Worm (Caenorhabditis elegans): Measurements from ENCODE around the gene C55A6.4.

Gene C55A6.4

ce11 chrV:11536667-11537066 lies 19.0 kb upstream of the C55A6.4 start:
- TF ChIP-seq hmg-1.2 (GFP tag; IDR thresholded peaks at IDR 0.05) (no peak), B0019.2 (GFP tag; conservative IDR thresholded peaks at IDR 0.05) (no peak), athp-1 (tag; optimal IDR thresholded peaks at IDR 0.05) (no peak), pha-4 (tag; optimal IDR thresholded peaks at IDR 0.05) (no peak), B0261.1 (tag; optimal IDR thresholded peaks at IDR 0.05) (no peak)

ce11 chrV:11535504-11536062 lies 17.9 kb upstream of the C55A6.4 start:
- TF ChIP-seq hmg-1.2 (GFP tag; IDR thresholded peaks at IDR 0.05) (peak; percentile 16; the same call in 1 of the 2 replicates), nfya-2 (GFP tag; IDR thresholded peaks at IDR 0.05) (no peak), ztf-26 (tag; optimal IDR thresholded peaks at IDR 0.05) (peak; percentile 47), zfh-2 (GFP tag; conservative IDR thresholded peaks at IDR 0.05) (0 out of 2 replicates have a peak, but pooled peaks have one; percentile 22), nhr-80 (tag; optimal IDR thresholded peaks at IDR 0.05) (peak; percentile 86), Y53G8AR.9 (GFP tag; conservative IDR thresholded peaks at IDR 0.05) (peak; percentile 55), lin-35 (GFP tag; optimal IDR thresholded peaks at IDR 0.05) (peak in 1 of 3 experiments; percentile 47), B0336.3 (GFP tag; IDR thresholded peaks at IDR 0.05) (peak; percentile 9; the same call in 1 of the 2 replicates), dox-1 (GFP tag; IDR thresholded peaks at IDR 0.05) (peak; percentile 33; the same call in 1 of the 2 replicates), tbp1 (GFP tag; optimal IDR thresholded peaks at IDR 0.05) (no peak), snpc-4 (GFP tag; optimal IDR thresholded peaks at IDR 0.05) (no peak), snpc-4 (tag; optimal IDR thresholded peaks at IDR 0.05) (peak in 1 of 4 experiments; percentile 33), F23B12.7 (tag; optimal IDR thresholded peaks at IDR 0.05; ENCODE audit: insufficient read depth) (no peak)

DNA sequence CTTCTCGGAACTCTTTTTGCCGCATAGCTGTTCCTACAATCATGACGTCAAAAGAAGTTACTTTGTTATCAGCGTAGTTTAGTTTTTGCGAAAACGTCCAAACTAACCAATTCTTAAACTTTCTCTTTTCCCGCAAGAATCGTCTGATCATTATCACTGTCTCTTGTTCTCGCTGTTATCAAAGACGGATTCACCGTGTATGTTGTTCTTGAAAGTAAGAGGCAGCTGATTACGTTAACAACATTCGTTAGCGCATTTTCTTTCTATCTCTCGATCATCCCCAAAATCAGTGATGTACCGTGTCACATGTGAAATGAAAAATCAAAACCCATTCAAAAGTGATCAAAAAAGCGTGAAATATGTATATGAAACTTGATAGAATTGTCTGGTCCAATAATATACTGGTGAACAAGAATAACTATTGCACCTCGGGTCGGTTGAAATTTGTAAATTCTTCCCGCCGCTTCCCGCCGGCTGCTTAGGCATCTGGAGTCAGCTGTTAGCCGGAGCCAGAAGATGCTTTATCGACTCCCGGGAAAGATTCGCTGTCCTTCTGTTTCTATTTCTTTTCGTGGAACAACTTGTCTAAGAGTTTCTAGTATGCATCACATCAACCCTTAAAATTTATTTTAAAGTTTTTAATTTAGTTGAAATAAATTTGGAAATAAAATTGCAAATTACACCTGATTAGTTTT lies 17.0 kb upstream of the C55A6.4 start:
- TF ChIP-seq rcor-1 (GFP tag; IDR thresholded peaks at IDR 0.05): peak; percentile 14; the same call in 1 of the 2 replicates
- TF ChIP-seq T26A5.8 (tag; optimal IDR thresholded peaks at IDR 0.05): no peak
- no peak for TF ChIP-seq F37B4.10 (GFP tag; IDR thresholded peaks at IDR 0.05)
- TF ChIP-seq lsy-27 (tag; optimal IDR thresholded peaks at IDR 0.05; ENCODE audit: borderline replicate concordance, insufficient read depth): peak; percentile 2
- peak; percentile 85 for TF ChIP-seq nhr-80 (tag; optimal IDR thresholded peaks at IDR 0.05)
- TF ChIP-seq cebp-1 (GFP tag; IDR thresholded peaks at IDR 0.05): no peak
- TF ChIP-seq cebp-1 (tag; optimal IDR thresholded peaks at IDR 0.05): peak; percentile 33
- TF ChIP-seq ets-4 (GFP tag; optimal IDR thresholded peaks at IDR 0.05): peak; percentile 30
- TF ChIP-seq ama-1 (optimal IDR thresholded peaks at IDR 0.05): no peak
- peak in 1 of 2 experiments; percentile 4 for TF ChIP-seq ama-1 (GFP tag; optimal IDR thresholded peaks at IDR 0.05)
- no peak for TF ChIP-seq Y56A3A.18 (GFP tag; IDR thresholded peaks at IDR 0.05)
- no peak for TF ChIP-seq aptf-3 (GFP tag; IDR thresholded peaks at IDR 0.05)
- TF ChIP-seq sea-2 (GFP tag; IDR thresholded peaks at IDR 0.05): 0 out of 2 replicates have a peak, but pooled peaks have one; percentile 7
- peak in 1 of 3 experiments; percentile 22 for TF ChIP-seq lin-35 (GFP tag; optimal IDR thresholded peaks at IDR 0.05)

ce11 chrV:11533365-11533949 lies 15.8 kb upstream of the C55A6.4 start:
- TF ChIP-seq ekl-4 (GFP tag; IDR thresholded peaks at IDR 0.05) (peak; percentile 29; the same call in 1 of the 2 replicates), dpff-1 (tag; optimal IDR thresholded peaks at IDR 0.05) (no peak), bed-1 (GFP tag; IDR thresholded peaks at IDR 0.05) (no peak), K11D2.4 (GFP tag; IDR thresholded peaks at IDR 0.05) (0 out of 2 replicates have a peak, but pooled peaks have one; percentile 49), Y53G8AR.9 (GFP tag; conservative IDR thresholded peaks at IDR 0.05) (0 out of 2 replicates have a peak, but pooled peaks have one; percentile 14), pbrm-1 (GFP tag; IDR thresholded peaks at IDR 0.05) (peak; percentile 0; the same call in 1 of the 2 replicates), let-526 (GFP tag; IDR thresholded peaks at IDR 0.05) (0 out of 2 replicates have a peak, but pooled peaks have one; percentile 53), ZK185.1 (tag; optimal IDR thresholded peaks at IDR 0.05; ENCODE audit: poor library complexity, severe bottlenecking) (peak; percentile 11)

All from whole organism, young adult.